Worm (Caenorhabditis elegans) whole organism, young adult: ENCODE measurements around the gene adbp-1.
"Not testable (repeated sequence)": the region's sequence is repeated elsewhere in the genome, so short reads cannot be mapped to it uniquely, and the experiment has no call there.

Source experiments
- C06A6.2 ChIP-seq: fragments of 200-800 bp; sonication (Bioruptor generic); conservative IDR thresholded peaks from 2 replicates; pipeline ENCODE4 v1.3.6; 2022; ENCODE audit warnings: missing genetic modification characterization, missing compliant biosample characterization
- F39B2.1 ChIP-seq: fragments of 200-800 bp; sonication (Bioruptor generic); IDR thresholded peaks from 2 replicates; pipeline ENCODE4 v1.3.6; 2022; ENCODE audit warnings: missing genetic modification reagents, missing genetic modification characterization, missing compliant biosample characterization
- F55B11.4 ChIP-seq: sonication (generic microtip); optimal IDR thresholded peaks from 2 replicates; lab custom pipeline; 2016; ENCODE audit warnings: missing compliant biosample characterization, missing genetic modification characterization, borderline replicate concordance; ENCODE audit not compliant: insufficient read depth
- ama-1 ChIP-seq, 3 experiments: fragments of 150-350 bp in 1 of 3; sonication (generic microtip) in 2 of 3; optimal IDR thresholded peaks; 2 replicates each; lab custom pipeline; 2014 to 2018; ENCODE audit warnings: missing biosample characterization in 2 of 3, missing genetic modification characterization in 2 of 3, missing genetic modification reagents in 2 of 3
- ceh-58 ChIP-seq: fragments of 200-800 bp; sonication (Bioruptor generic); IDR thresholded peaks from 2 replicates; pipeline ENCODE4 v1.3.6; 2022; ENCODE audit warnings: missing genetic modification characterization, missing compliant biosample characterization
- ekl-4 ChIP-seq: fragments of 200-800 bp; sonication (Bioruptor generic); IDR thresholded peaks from 2 replicates; pipeline ENCODE4 v1.3.6; 2022; ENCODE audit warnings: missing genetic modification reagents, missing genetic modification characterization, missing compliant biosample characterization
- him-1 ChIP-seq: sonication (generic microtip); optimal IDR thresholded peaks from 2 replicates; lab custom pipeline; 2016; ENCODE audit warnings: missing genotype, missing genetic modification reagents, missing genetic modification characterization, missing compliant biosample characterization
- madf-3 ChIP-seq: fragments of 200-800 bp; sonication (Bioruptor generic); IDR thresholded peaks from 2 replicates; pipeline ENCODE4 v1.3.6; 2022; ENCODE audit warnings: missing genetic modification reagents, missing genetic modification characterization, missing compliant biosample characterization
- nfya-2 ChIP-seq: fragments of 200-800 bp; sonication (Bioruptor generic); IDR thresholded peaks from 2 replicates; pipeline ENCODE4 v1.3.6; 2022; ENCODE audit warnings: missing genetic modification reagents, missing genetic modification characterization, missing compliant biosample characterization
- nhr-120 ChIP-seq: fragments of 200-800 bp; sonication (Bioruptor generic); IDR thresholded peaks from 2 replicates; pipeline ENCODE4 v1.3.6; 2022; ENCODE audit warnings: missing genetic modification characterization, missing compliant biosample characterization
- tbp1 ChIP-seq: fragments of 200-800 bp; sonication (Bioruptor generic); optimal IDR thresholded peaks from 2 replicates; lab custom pipeline; 2018; ENCODE audit warnings: mild to moderate bottlenecking, missing genetic modification characterization, missing compliant biosample characterization
- unc-130 ChIP-seq: sonication (generic microtip); optimal IDR thresholded peaks from 2 replicates; lab custom pipeline; 2016; ENCODE audit warnings: missing genetic modification reagents, missing genetic modification characterization, missing compliant biosample characterization
- ztf-25 ChIP-seq: fragments of 200-800 bp; sonication (Bioruptor generic); IDR thresholded peaks from 2 replicates; pipeline ENCODE4 v1.3.6; 2022; ENCODE audit warnings: missing genetic modification reagents, missing genetic modification characterization, missing compliant biosample characterization

DNA sequence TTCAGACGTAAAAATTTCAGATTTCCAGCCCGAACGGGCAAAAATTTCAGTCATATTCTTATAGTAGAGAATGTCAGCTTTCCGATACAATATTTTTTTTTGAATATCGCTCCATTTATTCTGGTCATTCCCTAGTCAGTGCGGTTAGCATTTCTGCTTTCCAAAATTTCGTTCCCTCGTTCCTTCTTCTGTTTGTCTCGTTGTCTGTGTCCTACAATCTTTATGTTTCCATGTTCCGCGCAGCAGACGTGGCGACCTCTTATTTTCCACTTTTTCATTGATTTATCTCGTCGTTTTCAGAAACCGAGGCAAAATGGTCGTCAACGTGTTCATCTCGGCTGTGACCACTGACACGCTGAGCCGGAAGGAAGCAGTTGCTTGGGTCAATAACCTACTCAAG is 1.5 kb upstream of the adbp-1 start, which contains the start of gene ebp-2:
- TF ChIP-seq nfya-2 (GFP tag; lab: Robert Waterston, UW); F55B11.4 (tag; lab: Kevin White, UChicago); ztf-25 (GFP tag; lab: Robert Waterston, UW); madf-3 (GFP tag; lab: Robert Waterston, UW); F39B2.1 (GFP tag; lab: Robert Waterston, UW); unc-130; C06A6.2 (GFP tag; lab: Robert Waterston, UW); him-1 (tag; lab: Kevin White, UChicago); ceh-58; ama-1 (optimal IDR thresholded peaks at IDR 0.05; lab: Kevin White, UChicago); ama-1 (GFP tag; optimal IDR thresholded peaks at IDR 0.05; lab: Kevin White, UChicago); ekl-4 (GFP tag; lab: Robert Waterston, UW); nhr-120 (GFP tag; lab: Robert Waterston, UW); tbp1 (GFP tag; lab: Kevin White, UChicago): not testable (repeated sequence)
